Worm (Caenorhabditis elegans) whole organism, mixed stage, embryonic: ENCODE results near the gene famh-136.
A peak's percentile ranks its signal among the peaks of the same experiment; 100 is the strongest.

ENCODE experiments used
- M03D4.4 ChIP-seq: sonication (generic microtip); optimal IDR thresholded peaks from 2 replicates; lab custom pipeline; 2017; ENCODE audit warnings: mild to moderate bottlenecking, missing genetic modification characterization, missing compliant biosample characterization
- bed-3 ChIP-seq: fragments of 200-800 bp; sonication (Bioruptor generic); optimal IDR thresholded peaks from 3 replicates; lab custom pipeline; 2018; ENCODE audit warnings: mild to moderate bottlenecking, missing genetic modification characterization, moderate library complexity, missing compliant biosample characterization
- blmp-1 ChIP-seq: fragments of 150-350 bp; optimal IDR thresholded peaks from 2 replicates; lab custom pipeline; 2014; ENCODE audit warnings: missing biosample characterization, missing genetic modification characterization
- ceh-39 ChIP-seq: fragments of 150-350 bp; optimal IDR thresholded peaks from 2 replicates; lab custom pipeline; 2014; ENCODE audit warnings: missing biosample characterization, missing genetic modification characterization
- ceh-43 ChIP-seq: fragments of 200-800 bp; sonication (Bioruptor generic); optimal IDR thresholded peaks from 2 replicates; lab custom pipeline; 2018; ENCODE audit warnings: mild to moderate bottlenecking, missing genetic modification characterization, moderate library complexity, missing compliant biosample characterization
- ceh-83 ChIP-seq: fragments of 200-800 bp; sonication (Bioruptor generic); optimal IDR thresholded peaks from 2 replicates; lab custom pipeline; 2018; ENCODE audit warnings: mild to moderate bottlenecking, missing genetic modification characterization, missing compliant biosample characterization
- ces-1 ChIP-seq: fragments of 150-350 bp; optimal IDR thresholded peaks from 2 replicates; lab custom pipeline; 2014; ENCODE audit warnings: missing biosample characterization, missing genetic modification reagents, missing genetic modification characterization
- cnd-1 ChIP-seq: fragments of 200-800 bp; sonication (Bioruptor generic); optimal IDR thresholded peaks from 2 replicates; lab custom pipeline; 2018; ENCODE audit warnings: mild to moderate bottlenecking, missing genetic modification characterization, missing compliant biosample characterization
- drap-1 ChIP-seq: fragments of 200-800 bp; sonication (Bioruptor generic); optimal IDR thresholded peaks from 3 replicates; lab custom pipeline; 2018; ENCODE audit warnings: mild to moderate bottlenecking, missing genetic modification characterization, missing compliant biosample characterization
- elt-1 ChIP-seq: sonication (generic microtip); optimal IDR thresholded peaks from 2 replicates; lab custom pipeline; 2017; ENCODE audit warnings: missing genetic modification characterization, mild to moderate bottlenecking, missing compliant biosample characterization, antibody characterized with exemption, moderate library complexity, borderline replicate concordance; ENCODE audit not compliant: insufficient read depth
- elt-3 ChIP-seq: fragments of 150-350 bp; optimal IDR thresholded peaks from 2 replicates; lab custom pipeline; 2014; ENCODE audit warnings: missing biosample characterization, missing genetic modification characterization
- flh-1 ChIP-seq: fragments of 200-800 bp; sonication (Bioruptor generic); optimal IDR thresholded peaks from 2 replicates; lab custom pipeline; 2018; ENCODE audit warnings: mild to moderate bottlenecking, missing genetic modification characterization, moderate library complexity, missing compliant biosample characterization
- ham-2 ChIP-seq: fragments of 200-800 bp; sonication (Bioruptor generic); optimal IDR thresholded peaks from 2 replicates; lab custom pipeline; 2018; ENCODE audit warnings: mild to moderate bottlenecking, missing genetic modification characterization, missing compliant biosample characterization
- hlh-1 ChIP-seq: fragments of 150-350 bp; optimal IDR thresholded peaks from 2 replicates; lab custom pipeline; 2014; ENCODE audit warnings: missing biosample characterization, missing genetic modification reagents, missing genetic modification characterization
- lin-13 ChIP-seq: fragments of 150-350 bp; optimal IDR thresholded peaks from 2 replicates; lab custom pipeline; 2014; ENCODE audit warnings: missing biosample characterization, missing genetic modification characterization
- lin-32 ChIP-seq: fragments of 200-800 bp; sonication (Bioruptor generic); optimal IDR thresholded peaks from 2 replicates; lab custom pipeline; 2018; ENCODE audit warnings: mild to moderate bottlenecking, missing genetic modification characterization, missing compliant biosample characterization
- lsy-2 ChIP-seq: fragments of 150-350 bp; optimal IDR thresholded peaks from 2 replicates; lab custom pipeline; 2014; ENCODE audit warnings: missing biosample characterization, missing genetic modification characterization
- mab-5 ChIP-seq: fragments of 150-350 bp; optimal IDR thresholded peaks from 2 replicates; lab custom pipeline; 2014; ENCODE audit warnings: missing biosample characterization, missing genetic modification characterization
- mep-1 ChIP-seq: fragments of 150-350 bp; optimal IDR thresholded peaks from 2 replicates; lab custom pipeline; 2017; ENCODE audit warnings: missing biosample characterization, missing genetic modification reagents, missing genetic modification characterization, inconsistent platforms
- nhr-12 ChIP-seq: fragments of 150-350 bp; optimal IDR thresholded peaks from 2 replicates; lab custom pipeline; 2014; ENCODE audit warnings: missing biosample characterization, missing genetic modification characterization
- nhr-2 ChIP-seq: fragments of 150-350 bp; optimal IDR thresholded peaks from 2 replicates; lab custom pipeline; 2014; ENCODE audit warnings: missing biosample characterization, missing genetic modification characterization
- nhr-237 ChIP-seq: fragments of 150-350 bp; optimal IDR thresholded peaks from 2 replicates; lab custom pipeline; 2014; ENCODE audit warnings: missing biosample characterization, missing genetic modification characterization
- nhr-28 ChIP-seq: fragments of 150-350 bp; optimal IDR thresholded peaks from 2 replicates; lab custom pipeline; 2014; ENCODE audit warnings: missing biosample characterization, missing genetic modification characterization
- nhr-76 ChIP-seq: sonication (generic microtip); optimal IDR thresholded peaks from 2 replicates; lab custom pipeline; 2017; ENCODE audit warnings: missing biosample characterization, missing genetic modification characterization
- pha-4 ChIP-seq: fragments of 150-350 bp; optimal IDR thresholded peaks from 2 replicates; lab custom pipeline; 2018; ENCODE audit warnings: missing biosample characterization, missing genetic modification reagents, missing genetic modification characterization
- sem-2 ChIP-seq: fragments of 200-800 bp; sonication (Bioruptor generic); optimal IDR thresholded peaks from 2 replicates; lab custom pipeline; 2018; ENCODE audit warnings: mild to moderate bottlenecking, missing genetic modification characterization, missing compliant biosample characterization
- snpc-4 ChIP-seq: fragments of 150-350 bp; optimal IDR thresholded peaks from 2 replicates; lab custom pipeline; 2014; ENCODE audit warnings: missing biosample characterization, missing genetic modification characterization
- sptf-1 ChIP-seq: sonication (generic microtip); optimal IDR thresholded peaks from 2 replicates; lab custom pipeline; 2017; ENCODE audit warnings: mild to moderate bottlenecking, missing genetic modification characterization, moderate library complexity, missing compliant biosample characterization
- tbx-8 ChIP-seq: fragments of 200-800 bp; sonication (Bioruptor generic); optimal IDR thresholded peaks from 2 replicates; lab custom pipeline; 2018; ENCODE audit warnings: mild to moderate bottlenecking, missing genetic modification characterization, moderate library complexity, missing compliant biosample characterization
- unc-120 ChIP-seq: sonication (generic microtip); optimal IDR thresholded peaks from 2 replicates; lab custom pipeline; 2017; ENCODE audit warnings: missing genetic modification characterization, missing compliant biosample characterization; ENCODE audit not compliant: poor library complexity, severe bottlenecking
- unc-39 ChIP-seq: fragments of 150-350 bp; optimal IDR thresholded peaks from 2 replicates; lab custom pipeline; 2014; ENCODE audit warnings: missing biosample characterization, missing genetic modification characterization
- zip-8 ChIP-seq: fragments of 150-350 bp; optimal IDR thresholded peaks from 2 replicates; lab custom pipeline; 2014; ENCODE audit warnings: missing biosample characterization, missing genetic modification characterization

Gene famh-136

DNA sequence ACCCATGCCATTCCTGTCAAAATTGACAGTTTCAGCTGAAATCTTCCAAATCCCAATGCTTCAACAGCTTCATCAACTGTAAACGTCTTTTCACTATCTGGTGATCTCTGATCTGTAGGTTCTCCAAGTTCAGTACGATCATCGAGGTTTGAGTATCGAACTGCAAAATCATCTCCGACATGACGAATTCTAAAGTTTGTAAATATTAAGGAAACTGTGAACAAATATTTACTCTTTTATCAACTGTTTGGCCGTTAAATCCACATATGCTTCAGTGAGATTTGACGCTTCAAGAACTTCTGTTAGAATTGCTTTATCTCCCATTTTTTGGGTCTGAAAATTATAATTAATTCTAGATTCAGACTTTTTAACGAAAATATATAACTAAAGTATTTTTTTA lies 2.4 kb upstream of the famh-136 start, which contains the start of gene svop-1:
Gene svop-1 (minus strand): TSS at position 339 of the 400 bp plus-strand sequence.
- no peak for TF ChIP-seq snpc-4 (tag; lab: Kevin White, UChicago)
- TF ChIP-seq cnd-1: no peak
- no peak for TF ChIP-seq nhr-2 (tag; lab: Kevin White, UChicago)
- no peak for TF ChIP-seq sptf-1 (tag; lab: Kevin White, UChicago)
- TF ChIP-seq hlh-1 (tag; lab: Kevin White, UChicago): no peak
- TF ChIP-seq lin-32: no peak
- no peak for TF ChIP-seq drap-1 (GFP tag; lab: Kevin White, UChicago)
- no peak for TF ChIP-seq tbx-8 (GFP tag; lab: Kevin White, UChicago)
- no peak for TF ChIP-seq zip-8 (tag; lab: Kevin White, UChicago)
- no peak for TF ChIP-seq sem-2 (GFP tag; lab: Kevin White, UChicago)

DNA sequence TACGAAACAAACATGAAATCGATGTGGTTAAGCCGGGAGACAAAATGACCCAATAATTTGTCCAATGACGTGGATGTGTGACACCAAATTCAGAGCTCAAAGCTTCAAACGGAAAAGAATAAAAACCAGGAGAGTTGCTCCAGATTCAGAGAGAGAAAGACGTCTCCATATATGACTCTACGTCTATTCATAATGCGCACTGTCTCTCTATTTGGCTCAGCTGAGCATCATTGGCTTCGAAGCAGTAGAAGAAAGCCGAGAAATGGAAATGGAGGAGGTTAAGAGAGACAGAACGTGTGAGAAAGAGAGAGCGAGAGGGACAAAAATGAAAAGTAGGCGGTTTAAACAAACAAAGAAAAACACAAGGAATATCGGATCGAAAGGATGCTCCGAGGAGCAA lies 1.2 kb upstream of the famh-136 start:
- no peak for TF ChIP-seq snpc-4 (tag; lab: Kevin White, UChicago)
- no peak for TF ChIP-seq flh-1 (GFP tag; lab: Kevin White, UChicago)
- TF ChIP-seq sptf-1 (tag; lab: Kevin White, UChicago): peak; percentile 10
- TF ChIP-seq ces-1 (GFP tag; lab: Kevin White, UChicago): peak; percentile 45
- TF ChIP-seq ham-2: no peak
- TF ChIP-seq lin-13 (tag; lab: Kevin White, UChicago): no peak
- TF ChIP-seq cnd-1: no peak
- TF ChIP-seq, all 35 proteins: peak for 2

DNA sequence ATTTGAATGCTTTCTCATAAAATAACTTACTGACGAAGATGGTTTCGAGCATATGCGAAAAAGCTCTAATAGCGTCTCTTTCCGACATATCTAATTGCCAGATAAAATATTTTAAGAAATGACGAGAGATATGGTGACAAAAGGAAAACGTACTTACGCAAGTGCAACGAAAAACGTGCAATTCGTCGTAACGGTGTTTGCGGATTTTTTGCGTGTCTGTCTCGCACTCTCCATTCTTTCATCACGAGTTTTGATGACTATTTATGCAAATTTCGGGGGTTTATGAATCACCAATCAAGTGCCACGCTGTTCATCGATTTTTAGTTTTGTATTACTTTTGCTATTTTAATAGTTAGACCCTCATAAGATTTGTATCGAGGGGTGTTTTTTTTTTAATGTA lies 1.4 kb downstream of the famh-136 start, which contains the start of gene ZK637.14:
Gene ZK637.14 (minus strand): TSS at position 201 of the 400 bp plus-strand sequence.
- no peak for TF ChIP-seq ceh-43
- TF ChIP-seq lin-32: no peak
- TF ChIP-seq lin-13 (tag; lab: Kevin White, UChicago): peak; percentile 25
- no peak for TF ChIP-seq drap-1 (GFP tag; lab: Kevin White, UChicago)
- peak; percentile 57 for TF ChIP-seq lsy-2
- TF ChIP-seq zip-8 (tag; lab: Kevin White, UChicago): no peak
- peak; percentile 54 for TF ChIP-seq unc-120 (tag; lab: Kevin White, UChicago)
- TF ChIP-seq nhr-237: peak; percentile 30
- no peak for TF ChIP-seq tbx-8 (GFP tag; lab: Kevin White, UChicago)
- peak; percentile 56 for TF ChIP-seq pha-4 (tag; lab: Kevin White, UChicago)
- TF ChIP-seq mab-5: no peak
- TF ChIP-seq mep-1 (tag; lab: Kevin White, UChicago): peak; percentile 42
- TF ChIP-seq ceh-83 (GFP tag; lab: Kevin White, UChicago): no peak
- TF ChIP-seq ceh-39 (tag; lab: Kevin White, UChicago): no peak
- TF ChIP-seq ces-1 (GFP tag; lab: Kevin White, UChicago): peak; percentile 76
- TF ChIP-seq ham-2: no peak
- no peak for TF ChIP-seq nhr-76
- TF ChIP-seq, all 35 proteins: peak for 7

DNA sequence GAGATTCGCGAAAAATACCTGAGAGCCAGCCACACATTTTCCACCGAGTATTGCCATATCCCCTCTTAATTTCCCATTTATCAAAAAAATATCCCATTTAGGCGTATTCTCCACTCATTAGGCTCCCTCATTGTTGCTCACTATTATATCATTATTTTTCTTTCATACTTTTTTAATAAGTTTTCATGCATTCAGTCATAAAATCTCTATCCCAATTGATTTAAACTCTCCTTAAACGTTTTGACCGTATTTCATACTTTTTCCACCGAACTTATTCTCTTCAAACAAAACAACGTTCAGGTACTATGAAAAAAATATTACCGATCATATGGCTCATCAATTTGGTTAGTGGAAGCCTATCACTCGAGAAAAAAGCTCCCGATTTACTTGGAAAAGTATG lies 2.4 kb downstream of the famh-136 start, which contains the start of gene lnkn-1:
Gene lnkn-1 (plus strand): TSS at position 301 of the 400 bp plus-strand sequence.
- no peak for TF ChIP-seq M03D4.4
- no peak for TF ChIP-seq nhr-2 (tag; lab: Kevin White, UChicago)
- no peak for TF ChIP-seq unc-39
- TF ChIP-seq nhr-237: no peak
- no peak for TF ChIP-seq ceh-39 (tag; lab: Kevin White, UChicago)
- no peak for TF ChIP-seq elt-3 (tag; lab: Kevin White, UChicago)
- no peak for TF ChIP-seq ceh-83 (GFP tag; lab: Kevin White, UChicago)
- TF ChIP-seq tbx-8 (GFP tag; lab: Kevin White, UChicago): no peak
- no peak for TF ChIP-seq lin-13 (tag; lab: Kevin White, UChicago)
- no peak for TF ChIP-seq mab-5
- TF ChIP-seq lin-32: no peak
- TF ChIP-seq nhr-12 (tag; lab: Kevin White, UChicago): no peak

DNA sequence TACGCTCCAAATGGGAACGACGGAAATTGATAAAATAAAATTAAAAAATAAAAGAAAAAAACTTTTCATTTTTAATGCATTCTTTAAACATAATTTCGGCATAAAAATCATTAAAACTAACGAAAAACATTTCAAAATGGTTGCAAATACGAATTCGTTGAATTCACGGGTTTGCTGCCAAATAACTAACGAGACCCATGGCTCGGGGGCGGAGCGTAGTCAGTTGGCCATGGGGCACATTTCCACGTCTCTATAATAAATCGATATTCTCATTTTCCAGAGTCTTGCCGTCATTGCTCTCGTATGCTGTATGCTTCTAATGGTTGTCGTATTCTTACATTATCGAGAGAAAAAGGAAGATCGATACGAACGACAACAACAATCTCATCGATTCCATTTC lies 5.9 kb downstream of the famh-136 start, which contains the start of gene ZK637.4:
Gene ZK637.4 (plus strand): TSS at position 301 of the 400 bp plus-strand sequence.
- TF ChIP-seq mab-5: no peak
- TF ChIP-seq elt-1: no peak
- TF ChIP-seq nhr-28 (tag; lab: Kevin White, UChicago): no peak
- TF ChIP-seq pha-4 (tag; lab: Kevin White, UChicago): no peak
- no peak for TF ChIP-seq unc-39
- TF ChIP-seq zip-8 (tag; lab: Kevin White, UChicago): no peak
- TF ChIP-seq sptf-1 (tag; lab: Kevin White, UChicago): no peak
- no peak for TF ChIP-seq elt-3 (tag; lab: Kevin White, UChicago)
- no peak for TF ChIP-seq nhr-2 (tag; lab: Kevin White, UChicago)
- no peak for TF ChIP-seq drap-1 (GFP tag; lab: Kevin White, UChicago)
- no peak for TF ChIP-seq hlh-1 (tag; lab: Kevin White, UChicago)
- no peak for TF ChIP-seq bed-3 (GFP tag; lab: Kevin White, UChicago)
- TF ChIP-seq ham-2: no peak
- no peak for TF ChIP-seq blmp-1 (tag; lab: Kevin White, UChicago)
- TF ChIP-seq lsy-2: no peak
- no peak for TF ChIP-seq unc-120 (tag; lab: Kevin White, UChicago)
- no peak for TF ChIP-seq nhr-237
- TF ChIP-seq lin-32: no peak
